Fruit fly (Drosophila melanogaster) whole organism, embryonic: ENCODE data around the gene Rbbp5.

Source experiments
- CG10565 ChIP-seq: fragments of 200-800 bp; sonication (Bioruptor generic); optimal IDR thresholded peaks from 3 replicates; lab custom pipeline; 2016; ENCODE audit warnings: missing biosample characterization, mild to moderate bottlenecking, missing genetic modification characterization
- CG17912 ChIP-seq: fragments of 200-800 bp; sonication (Bioruptor generic); optimal IDR thresholded peaks from 2 replicates; lab custom pipeline; 2018; ENCODE audit warnings: missing biosample characterization, mild to moderate bottlenecking, missing genetic modification characterization
- CG8944 ChIP-seq: fragments of 200-800 bp; sonication (Bioruptor generic); optimal IDR thresholded peaks from 3 replicates; lab custom pipeline; 2016; ENCODE audit warnings: missing biosample characterization, missing genetic modification characterization
- E2f2 ChIP-seq: fragments of 200-800 bp; sonication (Bioruptor generic); IDR thresholded peaks from 2 replicates; pipeline ENCODE4 v1.3.6; 2022; ENCODE audit warnings: missing biosample characterization, missing genetic modification characterization
- TFAM ChIP-seq: fragments of 200-800 bp; sonication (Bioruptor generic); optimal IDR thresholded peaks from 2 replicates; lab custom pipeline; 2017; ENCODE audit warnings: missing biosample characterization, missing genetic modification characterization, inconsistent platforms

- TF ChIP-seq E2f2 (peak; percentile 83), CG8944 (GFP tag; lab: Kevin White, UChicago) (no peak), TFAM (GFP tag; lab: Kevin White, UChicago) (no peak), CG10565 (no peak), CG17912 (GFP tag; lab: Kevin White, UChicago) (no peak)
Observed at dm6 chr3L:20313469-20313868, 34.3 kb downstream of the Rbbp5 start, which contains the start of gene alphaSnap.
